Worm (Caenorhabditis elegans) whole organism, young adult: ENCODE measurements around the gene sru-7.

Source experiments
- C17E4.6 ChIP-seq: fragments of 200-800 bp; sonication (Bioruptor generic); IDR thresholded peaks from 2 replicates; pipeline ENCODE4 v1.3.6; 2022; ENCODE audit warnings: missing genetic modification reagents, missing genetic modification characterization, missing compliant biosample characterization
- ama-1 ChIP-seq, 3 experiments: fragments of 150-350 bp in 1 of 3; sonication (generic microtip) in 2 of 3; optimal IDR thresholded peaks; 2 replicates each; lab custom pipeline; 2014 to 2018; ENCODE audit warnings: missing biosample characterization in 2 of 3, missing genetic modification characterization in 2 of 3, missing genetic modification reagents in 2 of 3
- aptf-2 ChIP-seq: fragments of 200-800 bp; sonication (Bioruptor generic); conservative IDR thresholded peaks from 2 replicates; pipeline ENCODE4 v1.3.6; 2022; ENCODE audit warnings: missing genetic modification reagents, missing genetic modification characterization, missing compliant biosample characterization
- cebp-1 ChIP-seq, 2 experiments: fragments of 200-800 bp in 1 of 2; sonication (Bioruptor generic) in 1 of 2; sonication (generic microtip) in 1 of 2; IDR thresholded peaks in 1 of 2; optimal IDR thresholded peaks in 1 of 2; 2 replicates each; pipeline versions ENCODE4 v1.3.6 to Lab custom; 2017 to 2022; ENCODE audit warnings: missing compliant biosample characterization in 2 of 2, missing genetic modification characterization in 2 of 2, mild to moderate bottlenecking in 1 of 2, missing genetic modification reagents in 1 of 2, moderate library complexity in 1 of 2
- ets-4 ChIP-seq: fragments of 200-800 bp; sonication (Bioruptor generic); optimal IDR thresholded peaks from 2 replicates; lab custom pipeline; 2018; ENCODE audit warnings: mild to moderate bottlenecking, missing genetic modification characterization, missing compliant biosample characterization
- lin-26 ChIP-seq: fragments of 200-800 bp; sonication (Bioruptor generic); IDR thresholded peaks from 2 replicates; pipeline ENCODE4 v1.3.6; 2022; ENCODE audit warnings: missing genetic modification reagents, missing genetic modification characterization, missing compliant biosample characterization
- lsy-27 ChIP-seq: sonication (generic microtip); optimal IDR thresholded peaks from 2 replicates; lab custom pipeline; 2017; ENCODE audit warnings: missing genetic modification characterization, mild to moderate bottlenecking, missing compliant biosample characterization, antibody characterized with exemption, missing genotype, borderline replicate concordance; ENCODE audit not compliant: insufficient read depth
- nhr-90 ChIP-seq: sonication (generic microtip); optimal IDR thresholded peaks from 2 replicates; lab custom pipeline; 2016; ENCODE audit warnings: missing genotype, mild to moderate bottlenecking, missing genetic modification characterization, missing compliant biosample characterization
- snpc-3.4 ChIP-seq: sonication (generic microtip); optimal IDR thresholded peaks from 2 replicates; lab custom pipeline; 2017; ENCODE audit warnings: missing genetic modification characterization, mild to moderate bottlenecking, missing compliant biosample characterization, antibody characterized with exemption, moderate library complexity, missing genotype, missing genetic modification reagents
- snpc-4 ChIP-seq, 5 experiments: fragments of 150-350 bp in 1 of 5; sonication (generic microtip) in 4 of 5; optimal IDR thresholded peaks; 2 replicates each; lab custom pipeline; 2014 to 2018; ENCODE audit warnings: missing genetic modification characterization in 5 of 5, missing biosample characterization in 3 of 5, antibody characterized with exemption in 2 of 5, mild to moderate bottlenecking in 2 of 5, missing compliant biosample characterization in 2 of 5, missing genotype in 2 of 5, moderate library complexity in 2 of 5, missing genetic modification reagents in 1 of 5
- unc-62 ChIP-seq: fragments of 150-350 bp; optimal IDR thresholded peaks from 2 replicates; lab custom pipeline; 2014; ENCODE audit warnings: missing biosample characterization, missing genetic modification reagents, missing genetic modification characterization
- xnd-1 ChIP-seq: sonication (generic microtip); optimal IDR thresholded peaks from 2 replicates; lab custom pipeline; 2016; ENCODE audit warnings: missing genotype, missing genetic modification reagents, missing genetic modification characterization, missing compliant biosample characterization
- ztf-18 ChIP-seq: sonication (generic microtip); optimal IDR thresholded peaks from 2 replicates; lab custom pipeline; 2016; ENCODE audit warnings: missing genotype, mild to moderate bottlenecking, missing genetic modification characterization, missing compliant biosample characterization
- ztf-28 ChIP-seq: fragments of 200-800 bp; sonication (Bioruptor generic); IDR thresholded peaks from 2 replicates; pipeline ENCODE4 v1.3.6; 2022; ENCODE audit warnings: missing genetic modification reagents, missing genetic modification characterization, missing compliant biosample characterization

DNA sequence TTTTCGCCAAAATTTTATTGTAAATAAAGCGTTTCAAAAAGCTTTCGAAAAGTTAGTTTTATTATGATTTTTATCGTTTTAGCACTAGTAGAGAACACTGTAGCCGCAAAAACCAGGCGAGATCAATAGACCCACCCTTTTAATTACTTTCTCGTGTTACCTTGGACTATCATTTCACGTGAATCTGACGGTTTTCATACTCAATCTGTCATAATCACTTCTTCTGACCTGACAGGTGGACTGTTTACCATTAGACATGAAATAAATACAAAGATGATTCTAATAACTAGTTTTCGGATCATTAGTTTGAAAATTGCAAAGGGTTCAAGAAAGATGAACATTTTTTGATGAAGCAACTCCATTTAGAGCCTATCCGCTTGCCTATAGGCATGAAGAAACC lies 29.3 kb upstream of the sru-7 start:
- TF ChIP-seq unc-62 (GFP tag; lab: Kevin White, UChicago) (peak; percentile 43), aptf-2 (GFP tag; lab: Robert Waterston, UW) (no peak), C17E4.6 (GFP tag; lab: Robert Waterston, UW) (no peak), ztf-28 (no peak), snpc-4 (GFP tag; optimal IDR thresholded peaks at IDR 0.05; lab: Kevin White, UChicago) (no peak), snpc-4 (tag; optimal IDR thresholded peaks at IDR 0.05; lab: Kevin White, UChicago) (no peak), ama-1 (optimal IDR thresholded peaks at IDR 0.05; lab: Kevin White, UChicago) (no peak), ama-1 (GFP tag; optimal IDR thresholded peaks at IDR 0.05; lab: Kevin White, UChicago) (no peak), lsy-27 (no peak), xnd-1 (tag; lab: Kevin White, UChicago) (no peak), cebp-1 (GFP tag; IDR thresholded peaks at IDR 0.05; lab: Robert Waterston, UW) (no peak), cebp-1 (tag; optimal IDR thresholded peaks at IDR 0.05; lab: Kevin White, UChicago) (no peak), ets-4 (GFP tag; lab: Kevin White, UChicago) (no peak), snpc-3.4 (tag; lab: Kevin White, UChicago) (no peak), ztf-18 (tag; lab: Kevin White, UChicago) (no peak), nhr-90 (tag; lab: Kevin White, UChicago) (no peak), lin-26 (GFP tag; lab: Robert Waterston, UW) (no peak)
